Worm (Caenorhabditis elegans): Measurements from ENCODE around the gene F59B10.3.

DNA sequence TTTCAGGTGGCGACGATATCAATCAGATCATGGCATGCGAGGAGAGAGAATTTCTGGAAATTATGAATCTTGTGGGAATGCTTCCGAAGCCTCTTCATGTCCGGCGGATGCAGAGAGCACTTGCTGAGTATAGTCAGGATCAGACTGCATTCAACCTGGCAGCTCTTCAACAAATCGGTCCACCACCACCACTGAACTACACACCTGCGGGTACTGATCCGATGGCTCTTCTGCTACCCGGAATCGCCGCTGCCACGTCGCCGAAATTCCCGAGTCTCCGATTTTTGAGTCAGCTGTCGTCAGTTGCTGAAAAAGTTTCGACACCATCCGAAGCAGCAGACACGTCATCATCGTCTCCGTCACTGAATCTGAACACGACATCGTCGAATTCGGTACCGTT lies 20.6 kb downstream of the F59B10.3 start:
- TF ChIP-seq nhr-120 (GFP tag; IDR thresholded peaks at IDR 0.05) = no peak
- TF ChIP-seq F10E7.11 (tag; optimal IDR thresholded peaks at IDR 0.05) = no peak
- no peak for TF ChIP-seq Y53F4B.3 (GFP tag; IDR thresholded peaks at IDR 0.05)
- TF ChIP-seq rcor-1 (GFP tag; IDR thresholded peaks at IDR 0.05) = no peak
- TF ChIP-seq F57C9.4 (tag; optimal IDR thresholded peaks at IDR 0.05) = no peak
- no peak for TF ChIP-seq dpl-1 (GFP tag; optimal IDR thresholded peaks at IDR 0.05)
- no peak for TF ChIP-seq egl-18 (GFP tag; IDR thresholded peaks at IDR 0.05)
